Worm (Caenorhabditis elegans) whole organism, L4/young adult: Measurements from ENCODE around the gene cwp-5.

Experiments
- W03F9.2 ChIP-seq: fragments of 150-350 bp; optimal IDR thresholded peaks from 2 replicates; lab custom pipeline; 2014; ENCODE audit warnings: missing biosample characterization, missing genetic modification characterization
- dao-5 ChIP-seq: sonication (generic microtip); optimal IDR thresholded peaks from 2 replicates; lab custom pipeline; 2016; ENCODE audit warnings: missing genotype, missing genetic modification characterization, moderate library complexity, missing compliant biosample characterization
- him-1 ChIP-seq: sonication (generic microtip); optimal IDR thresholded peaks from 2 replicates; lab custom pipeline; 2016; ENCODE audit warnings: missing genotype, missing genetic modification reagents, missing genetic modification characterization, missing compliant biosample characterization

- TF ChIP-seq him-1 (tag; lab: Kevin White, UChicago) (no peak), W03F9.2 (tag; lab: Kevin White, UChicago) (no peak), dao-5 (tag; lab: Kevin White, UChicago) (no peak)
Measured at ce11 chrX:13158487-13158886, 31.3 kb downstream of the cwp-5 start.
